Fruit fly (Drosophila melanogaster) whole organism, pupa: ENCODE data around the gene CG3061.
A peak's percentile ranks its signal among the peaks of the same experiment; 100 is the strongest.

Source experiments
- CG13204 ChIP-seq: fragments of 200-800 bp; sonication (Bioruptor generic); optimal IDR thresholded peaks from 2 replicates; lab custom pipeline; 2018; ENCODE audit warnings: missing biosample characterization, mild to moderate bottlenecking, missing genetic modification characterization, moderate library complexity
- CG15710 ChIP-seq: fragments of 200-800 bp; sonication (Bioruptor generic); optimal IDR thresholded peaks from 2 replicates; lab custom pipeline; 2018; ENCODE audit warnings: missing biosample characterization, mild to moderate bottlenecking, missing genetic modification characterization, moderate library complexity
- CG17806 ChIP-seq: fragments of 200-800 bp; sonication (Bioruptor generic); optimal IDR thresholded peaks from 2 replicates; lab custom pipeline; 2018; ENCODE audit warnings: missing biosample characterization, mild to moderate bottlenecking, missing genetic modification characterization, moderate library complexity
- CG4496 ChIP-seq: fragments of 200-800 bp; sonication (Bioruptor generic); IDR thresholded peaks from 3 replicates; pipeline ENCODE4 v1.3.6; 2022; ENCODE audit warnings: missing biosample characterization, missing genetic modification characterization
- D1 ChIP-seq: fragments of 200-800 bp; sonication (Bioruptor generic); optimal IDR thresholded peaks from 2 replicates; lab custom pipeline; 2018; ENCODE audit warnings: missing biosample characterization, mild to moderate bottlenecking, missing genetic modification characterization, moderate library complexity
- Ets98B ChIP-seq: fragments of 200-800 bp; sonication (Bioruptor generic); IDR thresholded peaks from 2 replicates; pipeline ENCODE4 v1.3.6; 2022; ENCODE audit warnings: missing biosample characterization, missing genetic modification characterization
- Pif1A ChIP-seq: fragments of 200-800 bp; sonication (Bioruptor generic); optimal IDR thresholded peaks from 3 replicates; lab custom pipeline; 2016; ENCODE audit warnings: missing biosample characterization, missing genetic modification characterization
- Pif1B ChIP-seq: fragments of 200-800 bp; sonication (Bioruptor generic); optimal IDR thresholded peaks from 3 replicates; lab custom pipeline; 2016; ENCODE audit warnings: missing biosample characterization, missing genetic modification characterization

DNA sequence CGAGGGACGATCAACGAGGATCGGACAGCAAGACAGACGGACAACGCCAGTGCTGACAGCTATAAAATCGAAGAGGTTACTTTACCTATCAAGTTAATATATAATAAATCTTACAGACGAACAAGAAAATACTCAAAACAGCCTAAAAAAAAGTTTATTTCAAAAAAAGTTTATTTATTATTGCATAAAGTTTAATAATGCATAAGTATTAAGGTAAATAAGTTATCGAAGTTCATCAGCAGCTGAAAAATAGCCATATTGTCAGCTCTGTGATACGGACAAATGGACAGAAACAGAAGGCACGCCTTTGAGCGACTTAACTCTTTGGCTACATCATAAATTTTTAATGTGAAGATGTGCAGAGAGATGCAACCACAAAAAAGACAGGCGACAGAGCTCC is 20.5 kb upstream of the CG3061 start:
- TF ChIP-seq CG15710 (tag; lab: Kevin White, UChicago) (peak; percentile 37), Pif1B (GFP tag; lab: Kevin White, UChicago) (no peak), Pif1A (GFP tag; lab: Kevin White, UChicago) (no peak), CG13204 (GFP tag; lab: Kevin White, UChicago) (no peak), D1 (tag; lab: Kevin White, UChicago) (no peak), Ets98B (GFP tag; lab: Robert Waterston, UW) (no peak), CG17806 (tag; lab: Kevin White, UChicago) (peak; percentile 14), CG4496 (GFP tag; lab: Robert Waterston, UW) (no peak)
